Fruit fly (Drosophila melanogaster) whole organism, embryonic: ENCODE data around the gene CG32681.

Experiments used
- B-H2 ChIP-seq: fragments of 200-800 bp; sonication (Bioruptor generic); optimal IDR thresholded peaks from 2 replicates; lab custom pipeline; 2018; ENCODE audit warnings: missing biosample characterization, mild to moderate bottlenecking, missing genetic modification characterization
- CG10431 ChIP-seq: fragments of 200-800 bp; sonication (Bioruptor generic); optimal IDR thresholded peaks from 3 replicates; lab custom pipeline; 2018; ENCODE audit warnings: missing biosample characterization, mild to moderate bottlenecking, missing genetic modification characterization
- CG10959 ChIP-seq: fragments of 200-800 bp; sonication (Bioruptor generic); IDR thresholded peaks from 2 replicates; pipeline ENCODE4 v1.3.6; 2022; ENCODE audit warnings: missing biosample characterization, missing genetic modification characterization
- CG13123 ChIP-seq: fragments of 200-800 bp; sonication (Bioruptor generic); optimal IDR thresholded peaks from 2 replicates; lab custom pipeline; 2016; ENCODE audit warnings: missing biosample characterization, missing genetic modification characterization
- CG14860 ChIP-seq: fragments of 200-800 bp; sonication (Bioruptor generic); IDR thresholded peaks from 3 replicates; pipeline ENCODE4 v1.3.6; 2022; ENCODE audit warnings: missing biosample characterization, missing genetic modification characterization; ENCODE audit not compliant: partially characterized antibody
- CG14965 ChIP-seq: fragments of 200-800 bp; sonication (Bioruptor generic); optimal IDR thresholded peaks from 2 replicates; lab custom pipeline; 2016; ENCODE audit warnings: missing biosample characterization, missing genetic modification characterization, borderline replicate concordance
- CG15011 ChIP-seq: fragments of 200-800 bp; sonication (Bioruptor generic); optimal IDR thresholded peaks from 3 replicates; lab custom pipeline; 2018; ENCODE audit warnings: missing biosample characterization, mild to moderate bottlenecking, missing genetic modification characterization
- CG15601 ChIP-seq: fragments of 200-800 bp; sonication (Bioruptor generic); optimal IDR thresholded peaks from 3 replicates; lab custom pipeline; 2019; ENCODE audit warnings: missing biosample characterization, mild to moderate bottlenecking, missing genetic modification characterization, moderate library complexity
- CG1602 ChIP-seq: fragments of 200-800 bp; sonication (Bioruptor generic); optimal IDR thresholded peaks from 3 replicates; lab custom pipeline; 2016; ENCODE audit warnings: missing biosample characterization, missing genetic modification characterization
- CG18599 ChIP-seq: fragments of 200-800 bp; sonication (Bioruptor generic); optimal IDR thresholded peaks from 3 replicates; lab custom pipeline; 2017; ENCODE audit warnings: missing biosample characterization, missing genetic modification characterization, mild to moderate bottlenecking, moderate library complexity, missing genetic modification reagents
- CG2129 ChIP-seq: fragments of 200-800 bp; sonication (Bioruptor generic); IDR thresholded peaks from 2 replicates; pipeline ENCODE4 v1.3.6; 2022; ENCODE audit warnings: missing biosample characterization, missing genetic modification characterization; ENCODE audit not compliant: partially characterized antibody
- CG2712 ChIP-seq: fragments of 200-800 bp; optimal IDR thresholded peaks from 3 replicates; lab custom pipeline; 2019; ENCODE audit warnings: missing biosample characterization, mild to moderate bottlenecking, missing genetic modification characterization, moderate library complexity
- CG31365 ChIP-seq: fragments of 200-800 bp; sonication (Bioruptor generic); optimal IDR thresholded peaks from 2 replicates; lab custom pipeline; 2018; ENCODE audit warnings: missing biosample characterization, mild to moderate bottlenecking, missing genetic modification characterization
- CG3838 ChIP-seq: fragments of 200-800 bp; sonication (Bioruptor generic); optimal IDR thresholded peaks from 3 replicates; lab custom pipeline; 2016; ENCODE audit warnings: missing biosample characterization, missing genetic modification characterization
- CG4730 ChIP-seq: fragments of 200-800 bp; sonication (Bioruptor generic); IDR thresholded peaks from 2 replicates; pipeline ENCODE4 v1.3.6; 2022; ENCODE audit warnings: missing biosample characterization, missing genetic modification characterization
- CG5180 ChIP-seq: fragments of 200-800 bp; sonication (Bioruptor generic); optimal IDR thresholded peaks from 3 replicates; lab custom pipeline; 2017; ENCODE audit warnings: missing biosample characterization, missing genetic modification characterization, mild to moderate bottlenecking, moderate library complexity, missing genetic modification reagents
- CG6272 ChIP-seq: fragments of 200-800 bp; sonication (Bioruptor generic); IDR thresholded peaks from 2 replicates; pipeline ENCODE4 v1.3.6; 2022; ENCODE audit warnings: missing biosample characterization, missing genetic modification characterization
- CG6854 ChIP-seq: fragments of 200-800 bp; sonication (Bioruptor generic); optimal IDR thresholded peaks from 3 replicates; lab custom pipeline; 2017; ENCODE audit warnings: missing biosample characterization, mild to moderate bottlenecking, missing genetic modification characterization
- CG7963 ChIP-seq: fragments of 200-800 bp; sonication (Bioruptor generic); IDR thresholded peaks from 3 replicates; pipeline ENCODE4 v1.3.6; 2022; ENCODE audit warnings: missing biosample characterization, missing genetic modification characterization; ENCODE audit not compliant: partially characterized antibody
- CG7987 ChIP-seq: fragments of 200-800 bp; sonication (Bioruptor generic); optimal IDR thresholded peaks from 2 replicates; lab custom pipeline; 2018; ENCODE audit warnings: missing biosample characterization, mild to moderate bottlenecking, missing genetic modification characterization, moderate library complexity
- CG8089 ChIP-seq: fragments of 200-800 bp; sonication (Bioruptor generic); optimal IDR thresholded peaks from 3 replicates; lab custom pipeline; 2016; ENCODE audit warnings: missing biosample characterization, missing genetic modification characterization
- CG8290 ChIP-seq, 3 experiments: fragments of 200-800 bp; sonication (Bioruptor generic); optimal IDR thresholded peaks; 2 replicates each; lab custom pipeline; 2016 to 2019; ENCODE audit warnings: missing biosample characterization in 3 of 3, missing genetic modification characterization in 3 of 3, mild to moderate bottlenecking in 2 of 3, moderate library complexity in 1 of 3
- CG8388 ChIP-seq: fragments of 200-800 bp; sonication (Bioruptor generic); optimal IDR thresholded peaks from 2 replicates; lab custom pipeline; 2019; ENCODE audit warnings: missing biosample characterization, mild to moderate bottlenecking, missing genetic modification characterization, moderate library complexity
- D ChIP-seq, 2 experiments: fragments of 200-800 bp in 1 of 2; fragments of >200 bp in 1 of 2; sonication (Bioruptor generic) in 1 of 2; optimal IDR thresholded peaks; 2 replicates in 1 of 2; 3 replicates in 1 of 2; lab custom pipeline; 2017; ENCODE audit warnings: mild to moderate bottlenecking in 1 of 2, missing biosample characterization in 1 of 2, missing genetic modification characterization in 1 of 2, missing genetic modification reagents in 1 of 2
- D19B ChIP-seq: fragments of 200-800 bp; sonication (Bioruptor generic); optimal IDR thresholded peaks from 2 replicates; lab custom pipeline; 2017; ENCODE audit warnings: missing biosample characterization, mild to moderate bottlenecking, missing genetic modification characterization
- Dad ChIP-seq: fragments of 200-800 bp; sonication (Bioruptor generic); optimal IDR thresholded peaks from 3 replicates; lab custom pipeline; 2016; ENCODE audit warnings: missing biosample characterization, missing genetic modification characterization
- Doc2 ChIP-seq: fragments of 200-800 bp; sonication (Bioruptor generic); IDR thresholded peaks from 2 replicates; pipeline ENCODE4 v1.3.6; 2022; ENCODE audit warnings: missing biosample characterization, missing genetic modification characterization
- Elba2 ChIP-seq: fragments of 200-800 bp; sonication (Bioruptor generic); optimal IDR thresholded peaks from 3 replicates; lab custom pipeline; 2016; ENCODE audit warnings: missing biosample characterization, missing genetic modification characterization
- HHEX ChIP-seq: fragments of 200-800 bp; sonication (Bioruptor generic); optimal IDR thresholded peaks from 3 replicates; lab custom pipeline; 2017; ENCODE audit warnings: missing biosample characterization, mild to moderate bottlenecking, missing genetic modification characterization, missing genetic modification reagents
- HLH3B ChIP-seq: fragments of 200-800 bp; sonication (Bioruptor generic); IDR thresholded peaks from 2 replicates; pipeline ENCODE4 v1.3.6; 2022; ENCODE audit warnings: missing biosample characterization, missing genetic modification characterization
- Sin3A ChIP-seq: fragments of >200 bp; optimal IDR thresholded peaks from 2 replicates; lab custom pipeline; 2018
- Sox102F ChIP-seq: fragments of 200-800 bp; sonication (Bioruptor generic); optimal IDR thresholded peaks from 2 replicates; lab custom pipeline; 2018; ENCODE audit warnings: missing biosample characterization, mild to moderate bottlenecking, missing genetic modification characterization, moderate library complexity
- bcd ChIP-seq: fragments of 200-800 bp; sonication (Bioruptor generic); optimal IDR thresholded peaks from 2 replicates; lab custom pipeline; 2017; ENCODE audit warnings: missing biosample characterization, mild to moderate bottlenecking, missing genetic modification characterization
- caup ChIP-seq: fragments of 200-800 bp; sonication (Bioruptor generic); optimal IDR thresholded peaks from 3 replicates; lab custom pipeline; 2017; ENCODE audit warnings: missing biosample characterization, mild to moderate bottlenecking, missing genetic modification characterization, moderate library complexity; ENCODE audit not compliant: severe bottlenecking
- corto ChIP-seq: fragments of 200-800 bp; sonication (Bioruptor generic); optimal IDR thresholded peaks from 2 replicates; lab custom pipeline; 2016; ENCODE audit warnings: missing biosample characterization, mild to moderate bottlenecking, missing genetic modification characterization, moderate library complexity
- dimm ChIP-seq: fragments of 200-800 bp; sonication (Bioruptor generic); IDR thresholded peaks from 2 replicates; pipeline ENCODE4 v1.3.6; 2022; ENCODE audit warnings: missing biosample characterization, missing genetic modification characterization
- disco-r ChIP-seq: fragments of 200-800 bp; sonication (Bioruptor generic); optimal IDR thresholded peaks from 2 replicates; lab custom pipeline; 2016; ENCODE audit warnings: missing biosample characterization, missing genetic modification characterization
- dmrt99B ChIP-seq: fragments of 200-800 bp; sonication (Bioruptor generic); optimal IDR thresholded peaks from 2 replicates; lab custom pipeline; 2018; ENCODE audit warnings: missing biosample characterization, mild to moderate bottlenecking, missing genetic modification characterization, moderate library complexity
- ems ChIP-seq: fragments of 200-800 bp; sonication (Bioruptor generic); optimal IDR thresholded peaks from 3 replicates; lab custom pipeline; 2016; ENCODE audit warnings: missing biosample characterization, missing genetic modification characterization
- fd102C ChIP-seq: fragments of 200-800 bp; sonication (Bioruptor generic); optimal IDR thresholded peaks from 2 replicates; lab custom pipeline; 2018; ENCODE audit warnings: missing biosample characterization, mild to moderate bottlenecking, missing genetic modification characterization, moderate library complexity
- fd3F ChIP-seq: fragments of 200-800 bp; sonication (Bioruptor generic); optimal IDR thresholded peaks from 2 replicates; lab custom pipeline; 2018; ENCODE audit warnings: missing biosample characterization, mild to moderate bottlenecking, missing genetic modification characterization, moderate library complexity
- ind ChIP-seq: fragments of 200-800 bp; sonication (Bioruptor generic); optimal IDR thresholded peaks from 3 replicates; lab custom pipeline; 2016; ENCODE audit warnings: missing biosample characterization, missing genetic modification characterization
- jigr1 ChIP-seq: fragments of 200-800 bp; sonication (Bioruptor generic); IDR thresholded peaks from 3 replicates; pipeline ENCODE4 v1.3.6; 2022; ENCODE audit warnings: missing biosample characterization, missing genetic modification characterization
- kni ChIP-seq: fragments of 200-800 bp; sonication (Bioruptor generic); optimal IDR thresholded peaks from 3 replicates; lab custom pipeline; 2017; ENCODE audit warnings: mild to moderate bottlenecking, missing biosample characterization, missing genetic modification reagents, missing genetic modification characterization
- lmd ChIP-seq: fragments of 200-800 bp; sonication (Bioruptor generic); IDR thresholded peaks from 2 replicates; pipeline ENCODE4 v1.3.6; 2022; ENCODE audit warnings: missing biosample characterization, missing genetic modification characterization
- shn ChIP-seq: fragments of 200-800 bp; sonication (Bioruptor generic); optimal IDR thresholded peaks from 3 replicates; lab custom pipeline; 2016; ENCODE audit warnings: missing biosample characterization, missing genetic modification characterization
- sima ChIP-seq: fragments of 200-800 bp; sonication (Bioruptor generic); optimal IDR thresholded peaks from 2 replicates; lab custom pipeline; 2016; ENCODE audit warnings: missing biosample characterization, missing genetic modification characterization
- tap ChIP-seq: fragments of 200-800 bp; optimal IDR thresholded peaks from 3 replicates; lab custom pipeline; 2019; ENCODE audit warnings: missing biosample characterization, mild to moderate bottlenecking, missing genetic modification characterization, moderate library complexity
- zen ChIP-seq: fragments of 200-800 bp; sonication (Bioruptor generic); optimal IDR thresholded peaks from 3 replicates; lab custom pipeline; 2018; ENCODE audit warnings: missing biosample characterization, mild to moderate bottlenecking, missing genetic modification characterization, moderate library complexity

The CG32681 gene

dm6 chrX:10329659-10330289, 51.4 kb downstream of the CG32681 start, which contains the start of gene Gip (continued):
- no peak for TF ChIP-seq Sox102F (GFP tag; lab: Kevin White, UChicago)
- no peak for TF ChIP-seq Doc2 (GFP tag; lab: Robert Waterston, UW)
- TF ChIP-seq CG5180 (GFP tag; lab: Kevin White, UChicago), result no peak
- no peak for TF ChIP-seq CG18599 (GFP tag; lab: Kevin White, UChicago)
- TF ChIP-seq CG2712 (tag; lab: Kevin White, UChicago), result no peak
- peak; percentile 38 for TF ChIP-seq caup
- TF ChIP-seq CG15011 (GFP tag; lab: Kevin White, UChicago), result no peak
- TF ChIP-seq HLH3B (GFP tag; lab: Robert Waterston, UW), result no peak; the same call in 1 of the 2 replicates
- no peak for TF ChIP-seq Dad (GFP tag; lab: Kevin White, UChicago)
- TF ChIP-seq CG10959, result no peak
- TF ChIP-seq CG14860 (GFP tag; lab: Robert Waterston, UW), result no peak
- no peak for TF ChIP-seq CG7963 (GFP tag; lab: Robert Waterston, UW)
- TF ChIP-seq CG6854, result no peak
- TF ChIP-seq fd102C (GFP tag; lab: Kevin White, UChicago), result no peak
- TF ChIP-seq Elba2 (GFP tag; lab: Kevin White, UChicago), result no peak
- TF ChIP-seq CG1602, result no peak
- peak; percentile 17 for TF ChIP-seq HHEX (GFP tag; lab: Kevin White, UChicago)
- no peak for TF ChIP-seq Sin3A
- TF ChIP-seq kni (GFP tag; lab: Kevin White, UChicago), result no peak
- no peak for TF ChIP-seq zen (tag; lab: Kevin White, UChicago)
- no peak for TF ChIP-seq ind (GFP tag; lab: Kevin White, UChicago)
- no peak for TF ChIP-seq CG15601 (tag; lab: Kevin White, UChicago)
- no peak for TF ChIP-seq lmd (GFP tag; lab: Robert Waterston, UW)
- no peak for TF ChIP-seq fd3F
- no peak for TF ChIP-seq CG31365 (tag; lab: Kevin White, UChicago)
- TF ChIP-seq CG8089 (GFP tag; lab: Kevin White, UChicago), result no peak
- TF ChIP-seq D19B (GFP tag; lab: Kevin White, UChicago), result no peak
- no peak for TF ChIP-seq CG8388
- TF ChIP-seq corto, result no peak
- TF ChIP-seq CG3838 (GFP tag; lab: Kevin White, UChicago), result no peak
- TF ChIP-seq sima (GFP tag; lab: Kevin White, UChicago), result no peak
- TF ChIP-seq CG7987, result no peak
- TF ChIP-seq dmrt99B (tag; lab: Kevin White, UChicago), result no peak
- TF ChIP-seq CG13123 (GFP tag; lab: Kevin White, UChicago), result no peak
- TF ChIP-seq ems, result no peak
- TF ChIP-seq B-H2 (GFP tag; lab: Kevin White, UChicago), result no peak
- TF ChIP-seq dimm (GFP tag; lab: Robert Waterston, UW), result no peak
- TF ChIP-seq CG2129 (GFP tag; lab: Robert Waterston, UW), result no peak
- TF ChIP-seq disco-r (GFP tag; lab: Kevin White, UChicago), result no peak
- no peak for TF ChIP-seq CG8290 (GFP tag; optimal IDR thresholded peaks at IDR 0.05; lab: Kevin White, UChicago)
- peak in 1 of 2 experiments; percentile 65 for TF ChIP-seq CG8290 (tag; optimal IDR thresholded peaks at IDR 0.05; lab: Kevin White, UChicago)
- TF ChIP-seq CG10431, result no peak
- TF ChIP-seq tap (tag; lab: Kevin White, UChicago), result no peak
- no peak for TF ChIP-seq shn (GFP tag; lab: Kevin White, UChicago)
- no peak for TF ChIP-seq jigr1 (GFP tag; lab: Robert Waterston, UW)
- TF ChIP-seq CG6272 (GFP tag; lab: Robert Waterston, UW), result no peak
- TF ChIP-seq bcd (GFP tag; lab: Kevin White, UChicago), result no peak
- TF ChIP-seq CG4730 (GFP tag; lab: Robert Waterston, UW), result no peak
- TF ChIP-seq D (optimal IDR thresholded peaks at IDR 0.05; lab: Kevin White, UChicago), result no peak
- TF ChIP-seq D (GFP tag; optimal IDR thresholded peaks at IDR 0.05; lab: Kevin White, UChicago), result no peak
- no peak for TF ChIP-seq CG14965 (GFP tag; lab: Kevin White, UChicago)
